Worm (Caenorhabditis elegans) whole organism, L2 larva: Measurements from ENCODE around the gene ttm-1.

Source experiments
- C34F6.9 ChIP-seq: fragments of 150-350 bp; optimal IDR thresholded peaks from 2 replicates; lab custom pipeline; 2014; ENCODE audit warnings: missing biosample characterization, missing genetic modification characterization
- F13H6.1 ChIP-seq: sonication (generic microtip); optimal IDR thresholded peaks from 2 replicates; lab custom pipeline; 2016; ENCODE audit warnings: missing genetic modification characterization, missing compliant biosample characterization
- R02D3.7 ChIP-seq: fragments of 150-350 bp; optimal IDR thresholded peaks from 2 replicates; lab custom pipeline; 2014; ENCODE audit warnings: missing biosample characterization, missing genetic modification characterization
- Y55F3AM.14 ChIP-seq: fragments of 200-800 bp; sonication (Bioruptor generic); optimal IDR thresholded peaks from 2 replicates; lab custom pipeline; 2018; ENCODE audit warnings: mild to moderate bottlenecking, missing genetic modification characterization, missing compliant biosample characterization
- ZK546.5 ChIP-seq: sonication (generic microtip); optimal IDR thresholded peaks from 2 replicates; lab custom pipeline; 2017; ENCODE audit warnings: missing biosample characterization, missing genetic modification characterization
- alr-1 ChIP-seq: fragments of 150-350 bp; optimal IDR thresholded peaks from 2 replicates; lab custom pipeline; 2014; ENCODE audit warnings: missing biosample characterization, missing genetic modification characterization
- aly-2 ChIP-seq: fragments of 150-350 bp; optimal IDR thresholded peaks from 2 replicates; lab custom pipeline; 2014; ENCODE audit warnings: missing biosample characterization, missing genetic modification characterization
- ama-1 ChIP-seq: fragments of 150-350 bp; optimal IDR thresholded peaks from 2 replicates; lab custom pipeline; 2018; ENCODE audit warnings: inconsistent platforms
- blmp-1 ChIP-seq: sonication (generic microtip); optimal IDR thresholded peaks from 2 replicates; lab custom pipeline; 2017; ENCODE audit warnings: missing genetic modification characterization, mild to moderate bottlenecking, missing compliant biosample characterization, antibody characterized with exemption, moderate library complexity; ENCODE audit not compliant: insufficient read depth
- ceh-16 ChIP-seq: fragments of 150-350 bp; optimal IDR thresholded peaks from 2 replicates; lab custom pipeline; 2014; ENCODE audit warnings: missing biosample characterization, missing genetic modification characterization
- ceh-82 ChIP-seq: fragments of 150-350 bp; optimal IDR thresholded peaks from 2 replicates; lab custom pipeline; 2014; ENCODE audit warnings: missing biosample characterization, missing genetic modification characterization
- crh-2 ChIP-seq: sonication (generic microtip); optimal IDR thresholded peaks from 2 replicates; lab custom pipeline; 2017; ENCODE audit warnings: missing biosample characterization, missing genetic modification characterization
- egl-27 ChIP-seq: sonication (generic microtip); optimal IDR thresholded peaks from 3 replicates; lab custom pipeline; 2017; ENCODE audit warnings: missing biosample characterization, missing genetic modification reagents, missing genetic modification characterization
- elt-1 ChIP-seq: fragments of 150-350 bp; optimal IDR thresholded peaks from 2 replicates; lab custom pipeline; 2014; ENCODE audit warnings: missing biosample characterization, missing genetic modification characterization
- fos-1 ChIP-seq: fragments of 150-350 bp; optimal IDR thresholded peaks from 2 replicates; lab custom pipeline; 2014; ENCODE audit warnings: missing biosample characterization, missing genetic modification characterization
- gmeb-1 ChIP-seq: fragments of 150-350 bp; optimal IDR thresholded peaks from 2 replicates; lab custom pipeline; 2014; ENCODE audit warnings: missing biosample characterization, missing genetic modification characterization
- lin-11 ChIP-seq: fragments of 150-350 bp; sonication (generic microtip); optimal IDR thresholded peaks from 2 replicates; lab custom pipeline; 2014; ENCODE audit warnings: missing biosample characterization, missing genetic modification characterization, inconsistent platforms, mixed read lengths
- lin-13 ChIP-seq: fragments of 150-350 bp; optimal IDR thresholded peaks from 2 replicates; lab custom pipeline; 2014; ENCODE audit warnings: missing biosample characterization, missing genetic modification reagents, missing genetic modification characterization
- lin-39 ChIP-seq: fragments of 150-350 bp; optimal IDR thresholded peaks from 2 replicates; lab custom pipeline; 2014; ENCODE audit warnings: missing biosample characterization, missing genetic modification reagents, missing genetic modification characterization
- lsy-2 ChIP-seq, 2 experiments: fragments of 150-350 bp in 1 of 2; sonication (generic microtip) in 1 of 2; optimal IDR thresholded peaks; 2 replicates each; lab custom pipeline; 2014 to 2017; ENCODE audit warnings: missing biosample characterization in 2 of 2, missing genetic modification characterization in 2 of 2
- mab-5 ChIP-seq: fragments of 150-350 bp; optimal IDR thresholded peaks from 2 replicates; lab custom pipeline; 2014; ENCODE audit warnings: missing biosample characterization, missing genetic modification characterization
- mbf-1 ChIP-seq: sonication (generic microtip); optimal IDR thresholded peaks from 2 replicates; lab custom pipeline; 2017; ENCODE audit warnings: missing biosample characterization, missing genetic modification characterization
- mdl-1 ChIP-seq, 2 experiments: fragments of 150-350 bp in 1 of 2; sonication (generic microtip) in 1 of 2; optimal IDR thresholded peaks; 2 replicates each; lab custom pipeline; 2017; ENCODE audit warnings: missing biosample characterization in 2 of 2, missing genetic modification characterization in 2 of 2
- nhr-11 ChIP-seq: fragments of 150-350 bp; optimal IDR thresholded peaks from 2 replicates; lab custom pipeline; 2014; ENCODE audit warnings: missing biosample characterization, missing genetic modification characterization
- nhr-12 ChIP-seq: fragments of 150-350 bp; optimal IDR thresholded peaks from 2 replicates; lab custom pipeline; 2014; ENCODE audit warnings: missing biosample characterization, missing genetic modification characterization
- nhr-129 ChIP-seq: fragments of 150-350 bp; optimal IDR thresholded peaks from 2 replicates; lab custom pipeline; 2014; ENCODE audit warnings: missing biosample characterization, missing genetic modification characterization
- nhr-21 ChIP-seq: fragments of 150-350 bp; optimal IDR thresholded peaks from 2 replicates; lab custom pipeline; 2014; ENCODE audit warnings: missing biosample characterization, missing genetic modification characterization
- nhr-237 ChIP-seq: fragments of 150-350 bp; optimal IDR thresholded peaks from 2 replicates; lab custom pipeline; 2014; ENCODE audit warnings: missing biosample characterization, missing genetic modification characterization
- nhr-25 ChIP-seq: fragments of 150-350 bp; sonication (generic microtip); optimal IDR thresholded peaks from 3 replicates; lab custom pipeline; 2014; ENCODE audit warnings: missing biosample characterization, missing genetic modification characterization
- nhr-6 ChIP-seq: fragments of 150-350 bp; optimal IDR thresholded peaks from 2 replicates; lab custom pipeline; 2014; ENCODE audit warnings: missing biosample characterization, missing genetic modification characterization
- sem-4 ChIP-seq: fragments of 150-350 bp; optimal IDR thresholded peaks from 2 replicates; lab custom pipeline; 2014; ENCODE audit warnings: missing biosample characterization, missing genetic modification reagents, missing genetic modification characterization
- skn-1 ChIP-seq: sonication (generic microtip); optimal IDR thresholded peaks from 2 replicates; lab custom pipeline; 2017; ENCODE audit warnings: missing biosample characterization, missing genetic modification characterization
- sma-3 ChIP-seq: sonication (generic microtip); optimal IDR thresholded peaks from 2 replicates; lab custom pipeline; 2016; ENCODE audit warnings: missing genetic modification reagents, missing genetic modification characterization, missing compliant biosample characterization
- sma-9 ChIP-seq, 2 experiments: fragments of 150-350 bp in 1 of 2; sonication (generic microtip) in 1 of 2; optimal IDR thresholded peaks; 2 replicates each; lab custom pipeline; 2014 to 2016; ENCODE audit warnings: missing genetic modification characterization in 2 of 2, mild to moderate bottlenecking in 1 of 2, missing biosample characterization in 1 of 2, missing compliant biosample characterization in 1 of 2, missing genetic modification reagents in 1 of 2, moderate library complexity in 1 of 2
- snpc-4 ChIP-seq: fragments of 150-350 bp; optimal IDR thresholded peaks from 2 replicates; lab custom pipeline; 2014; ENCODE audit warnings: missing biosample characterization, missing genetic modification characterization
- unc-39 ChIP-seq: fragments of 150-350 bp; optimal IDR thresholded peaks from 2 replicates; lab custom pipeline; 2014; ENCODE audit warnings: missing biosample characterization, missing genetic modification characterization
- unc-55 ChIP-seq: fragments of 150-350 bp; sonication (generic microtip); optimal IDR thresholded peaks from 3 replicates; lab custom pipeline; 2014; ENCODE audit warnings: missing biosample characterization, missing genetic modification reagents, missing genetic modification characterization
- ztf-11 ChIP-seq: sonication (generic microtip); optimal IDR thresholded peaks from 2 replicates; lab custom pipeline; 2017; ENCODE audit warnings: missing biosample characterization, missing genetic modification characterization
- ztf-4 ChIP-seq: fragments of 150-350 bp; optimal IDR thresholded peaks from 2 replicates; lab custom pipeline; 2014; ENCODE audit warnings: missing biosample characterization, missing genetic modification characterization

ttm-1 gene

DNA sequence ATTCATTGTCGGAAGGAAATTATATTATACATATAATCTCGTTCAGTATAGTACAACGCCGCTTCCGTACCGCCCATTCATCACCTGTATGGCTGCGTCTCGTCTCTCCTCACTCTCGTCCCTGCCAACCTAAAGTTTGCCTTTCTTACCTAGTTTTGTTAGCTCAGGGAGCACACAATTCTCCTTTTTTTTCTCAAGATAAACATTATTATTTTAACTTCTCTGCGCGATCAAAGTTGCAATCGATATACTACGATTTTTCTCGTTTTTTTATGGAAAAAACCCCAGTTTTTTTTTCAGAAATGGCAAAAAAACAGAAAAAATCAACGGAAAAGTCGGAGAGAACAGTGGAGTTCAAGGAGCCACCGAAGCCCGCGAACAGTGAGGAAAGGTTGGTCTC lies 32.4 kb downstream of the ttm-1 start, which contains the start of gene epg-3:
epg-3 (plus strand) TSS at position 301 of the 400 bp plus-strand sequence.
- no peak for TF ChIP-seq mbf-1 (tag; lab: Kevin White, UChicago)
- TF ChIP-seq ama-1, result no peak
- TF ChIP-seq elt-1 (tag; lab: Kevin White, UChicago), result no peak
- TF ChIP-seq alr-1 (tag; lab: Kevin White, UChicago), result no peak
- no peak for TF ChIP-seq mdl-1 (tag; optimal IDR thresholded peaks at IDR 0.05; lab: Kevin White, UChicago)
- TF ChIP-seq blmp-1, result no peak
- no peak for TF ChIP-seq sem-4
- no peak for TF ChIP-seq nhr-11 (tag; lab: Kevin White, UChicago)
- TF ChIP-seq nhr-237 (tag; lab: Kevin White, UChicago), result no peak
- TF ChIP-seq fos-1, result no peak
- no peak for TF ChIP-seq gmeb-1 (tag; lab: Kevin White, UChicago)
- no peak for TF ChIP-seq ztf-11
- TF ChIP-seq unc-55 (GFP tag; lab: Kevin White, UChicago), result no peak
- TF ChIP-seq nhr-12 (tag; lab: Kevin White, UChicago), result no peak
- no peak for TF ChIP-seq egl-27 (tag; lab: Kevin White, UChicago)
- no peak for TF ChIP-seq F13H6.1 (tag; lab: Kevin White, UChicago)
- TF ChIP-seq lin-39 (tag; lab: Kevin White, UChicago), result no peak

DNA sequence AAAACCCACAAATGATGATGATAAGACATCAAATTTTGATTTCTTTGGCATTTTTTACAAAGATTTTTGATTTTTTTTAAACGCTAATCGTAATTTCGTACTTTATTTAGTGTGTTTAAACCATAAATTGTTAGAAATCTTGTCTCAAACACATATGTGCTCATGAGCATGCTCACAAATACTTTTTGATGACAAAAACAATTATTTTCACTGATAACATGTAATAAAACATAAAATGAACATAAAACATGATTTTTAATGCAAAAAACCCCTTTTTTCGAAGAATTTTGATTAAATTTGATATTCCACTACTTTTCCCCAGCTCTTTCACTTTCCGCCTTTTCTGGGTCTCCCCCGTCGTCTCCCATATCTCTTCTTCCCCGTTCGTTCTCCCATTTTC lies 34.0 kb downstream of the ttm-1 start:
- TF ChIP-seq unc-55 (GFP tag; lab: Kevin White, UChicago) (no peak), sma-9 (GFP tag; optimal IDR thresholded peaks at IDR 0.05; lab: Kevin White, UChicago) (no peak), sma-9 (tag; optimal IDR thresholded peaks at IDR 0.05; lab: Kevin White, UChicago) (no peak), alr-1 (tag; lab: Kevin White, UChicago) (no peak), skn-1 (tag; lab: Kevin White, UChicago) (peak; percentile 50), ZK546.5 (no peak)

DNA sequence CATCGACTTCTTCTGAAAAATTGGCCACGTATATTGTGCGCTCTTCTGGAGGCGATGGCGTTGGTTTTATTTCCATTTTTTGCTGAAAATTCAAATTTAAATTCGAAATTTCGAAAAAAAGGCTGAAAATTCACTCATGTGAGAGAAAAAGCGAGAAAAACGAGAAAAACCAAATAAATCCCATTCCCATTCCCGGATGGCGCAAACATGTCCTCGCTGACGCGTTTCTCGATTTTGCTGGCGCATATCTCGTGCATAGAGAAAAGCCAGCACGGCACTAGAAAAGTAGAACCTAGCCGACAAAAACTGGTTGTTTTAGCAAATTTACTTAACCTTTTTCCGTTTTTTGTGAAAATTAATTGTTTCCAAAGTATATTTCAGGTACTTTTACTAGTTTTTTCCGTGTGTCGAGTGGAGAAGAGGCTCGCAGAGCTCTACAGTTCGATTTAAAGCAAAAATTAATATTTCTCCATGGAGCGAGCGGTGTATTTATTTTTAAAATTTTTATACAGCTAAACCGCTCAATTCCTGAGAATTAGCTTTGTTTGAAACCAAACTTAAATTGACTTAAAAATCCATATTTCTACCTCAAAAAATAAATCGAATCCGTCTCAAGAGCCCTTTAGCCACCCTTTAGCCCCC lies 34.9 kb downstream of the ttm-1 start, which contains the start of gene rbm-7:
rbm-7 (minus strand) TSS at position 82 of the 642 bp plus-strand sequence.
- TF ChIP-seq lin-11 (peak; percentile 67), unc-39 (tag; lab: Kevin White, UChicago) (no peak), mab-5 (tag; lab: Kevin White, UChicago) (peak; percentile 44), fos-1 (peak; percentile 37), ceh-82 (tag; lab: Kevin White, UChicago) (no peak), unc-55 (GFP tag; lab: Kevin White, UChicago) (peak; percentile 78), sma-3 (peak; percentile 36), egl-27 (tag; lab: Kevin White, UChicago) (peak; percentile 40), alr-1 (tag; lab: Kevin White, UChicago) (no peak), lin-13 (GFP tag; lab: Kevin White, UChicago) (peak; percentile 58), snpc-4 (tag; lab: Kevin White, UChicago) (no peak), ama-1 (peak; percentile 37), crh-2 (tag; lab: Kevin White, UChicago) (peak; percentile 70), nhr-21 (peak; percentile 37), nhr-129 (peak; percentile 63), nhr-25 (tag; lab: Kevin White, UChicago) (peak; percentile 49), C34F6.9 (tag; lab: Kevin White, UChicago) (peak; percentile 84), lsy-2 (tag; optimal IDR thresholded peaks at IDR 0.05; lab: Kevin White, UChicago) (peak; percentile 85 to 88), F13H6.1 (tag; lab: Kevin White, UChicago) (peak; percentile 75), nhr-11 (tag; lab: Kevin White, UChicago) (no peak), sem-4 (peak; percentile 59), aly-2 (tag; lab: Kevin White, UChicago) (no peak), gmeb-1 (tag; lab: Kevin White, UChicago) (peak; percentile 81), ztf-11 (no peak), R02D3.7 (tag; lab: Kevin White, UChicago) (peak; percentile 30)

DNA sequence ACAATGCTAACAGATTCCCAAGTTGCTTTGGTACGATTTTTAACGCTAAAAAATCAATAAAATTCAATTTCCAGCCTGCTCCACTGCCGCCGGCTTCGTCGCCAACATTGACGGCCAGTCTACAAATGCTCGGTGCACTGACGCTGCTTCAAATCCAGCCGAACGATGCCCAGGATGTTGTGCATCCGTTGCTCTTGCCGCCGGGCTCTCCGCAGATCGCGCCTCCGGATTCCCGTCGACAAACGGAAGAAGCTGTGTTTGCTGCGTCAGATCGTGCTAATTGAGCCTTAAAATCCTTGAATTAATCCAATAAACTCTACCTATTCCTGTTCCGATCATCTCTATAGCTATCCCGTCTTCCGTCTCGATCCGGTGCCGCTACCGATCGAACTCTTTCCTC lies 35.7 kb downstream of the ttm-1 start:
- TF ChIP-seq C34F6.9 (tag; lab: Kevin White, UChicago) (no peak), alr-1 (tag; lab: Kevin White, UChicago) (no peak), mab-5 (tag; lab: Kevin White, UChicago) (no peak), lin-39 (tag; lab: Kevin White, UChicago) (no peak), lsy-2 (tag; optimal IDR thresholded peaks at IDR 0.05; lab: Kevin White, UChicago) (no peak), nhr-21 (no peak), nhr-6 (no peak), ztf-4 (tag; lab: Kevin White, UChicago) (no peak), elt-1 (tag; lab: Kevin White, UChicago) (no peak), ama-1 (no peak), nhr-237 (tag; lab: Kevin White, UChicago) (no peak), gmeb-1 (tag; lab: Kevin White, UChicago) (no peak), sem-4 (no peak), fos-1 (no peak), ceh-82 (tag; lab: Kevin White, UChicago) (no peak), ceh-16 (tag; lab: Kevin White, UChicago) (no peak), Y55F3AM.14 (GFP tag; lab: Kevin White, UChicago) (no peak), nhr-12 (tag; lab: Kevin White, UChicago) (no peak)
